Fruit fly (Drosophila melanogaster): ENCODE measurements around the gene Ldh.

The Ldh gene

dm6 chr3L:6263896-6264841 lies 1.7 kb upstream of the Ldh start:
- TF ChIP-seq CG8301 (tag; optimal IDR thresholded peaks at IDR 0.05) (no peak), CG8159 (tag; optimal IDR thresholded peaks at IDR 0.05) (no peak), EcR (GFP tag; optimal IDR thresholded peaks at IDR 0.05) (peak; percentile 95), D1 (tag; optimal IDR thresholded peaks at IDR 0.05) (peak; percentile 48)

- TF ChIP-seq CG8159 (tag; optimal IDR thresholded peaks at IDR 0.05), result no peak
- TF ChIP-seq CG14655 (GFP tag; optimal IDR thresholded peaks at IDR 0.05), result peak; percentile 65
- peak; percentile 79 for TF ChIP-seq CG8301 (tag; optimal IDR thresholded peaks at IDR 0.05)
- TF ChIP-seq CG17806 (tag; optimal IDR thresholded peaks at IDR 0.05), result no peak
- TF ChIP-seq CG34367 (tag; optimal IDR thresholded peaks at IDR 0.05), result no peak
- no peak for TF ChIP-seq CG10348 (GFP tag; IDR thresholded peaks at IDR 0.05)
These were observed 976 bp upstream of the Ldh start for dm6 chr3L:6263470-6263869.

dm6 chr3L:6262076-6262504 lies 404 bp downstream of the Ldh start:
- TF ChIP-seq EcR (GFP tag; optimal IDR thresholded peaks at IDR 0.05) (peak; percentile 22), CG34367 (tag; optimal IDR thresholded peaks at IDR 0.05) (no peak)

dm6 chr3L:6261230-6261629 lies 1.3 kb downstream of the Ldh start:
- no peak for TF ChIP-seq CG9948 (tag; optimal IDR thresholded peaks at IDR 0.05)
- no peak for TF ChIP-seq D1 (tag; optimal IDR thresholded peaks at IDR 0.05)
- no peak for TF ChIP-seq rn (GFP tag; IDR thresholded peaks at IDR 0.05)
- no peak for TF ChIP-seq Ets98B (GFP tag; IDR thresholded peaks at IDR 0.05)

dm6 chr3L:6258660-6259059 lies 3.8 kb downstream of the Ldh start, which contains the start of gene CG10163:
CG10163 (minus strand) TSS chr3L:6258760.
- no peak for TF ChIP-seq CG17806 (tag; optimal IDR thresholded peaks at IDR 0.05)
- TF ChIP-seq CG14655 (GFP tag; optimal IDR thresholded peaks at IDR 0.05), result no peak
- no peak for TF ChIP-seq CG9948 (tag; optimal IDR thresholded peaks at IDR 0.05)
- no peak for TF ChIP-seq Pif1A (GFP tag; optimal IDR thresholded peaks at IDR 0.05)
- no peak for TF ChIP-seq CG8159 (tag; optimal IDR thresholded peaks at IDR 0.05)
- TF ChIP-seq CG12605 (GFP tag; IDR thresholded peaks at IDR 0.05), result no peak
- no peak for TF ChIP-seq EcR (GFP tag; optimal IDR thresholded peaks at IDR 0.05)
- no peak for TF ChIP-seq gl (tag; optimal IDR thresholded peaks at IDR 0.05)
- TF ChIP-seq rn (GFP tag; IDR thresholded peaks at IDR 0.05), result no peak
- TF ChIP-seq fd96Ca (GFP tag; IDR thresholded peaks at IDR 0.05), result no peak
- TF ChIP-seq CG34367 (tag; optimal IDR thresholded peaks at IDR 0.05), result no peak
- TF ChIP-seq CG4496 (GFP tag; IDR thresholded peaks at IDR 0.05), result no peak
- TF ChIP-seq CG15710 (tag; optimal IDR thresholded peaks at IDR 0.05), result no peak
- TF ChIP-seq CG8301 (tag; optimal IDR thresholded peaks at IDR 0.05), result no peak
- TF ChIP-seq CG10348 (GFP tag; IDR thresholded peaks at IDR 0.05), result no peak
- no peak for TF ChIP-seq Snoo (tag; optimal IDR thresholded peaks at IDR 0.05)
- no peak for TF ChIP-seq Ets98B (GFP tag; IDR thresholded peaks at IDR 0.05)
- no peak for TF ChIP-seq D1 (tag; optimal IDR thresholded peaks at IDR 0.05)

- peak; percentile 92 for TF ChIP-seq CG4496 (GFP tag; IDR thresholded peaks at IDR 0.05)
- peak; percentile 63 for TF ChIP-seq gl (tag; optimal IDR thresholded peaks at IDR 0.05)
- peak; percentile 93 for TF ChIP-seq Snoo (tag; optimal IDR thresholded peaks at IDR 0.05)
- peak; percentile 90 for TF ChIP-seq CG9948 (tag; optimal IDR thresholded peaks at IDR 0.05)
- TF ChIP-seq CG34367 (tag; optimal IDR thresholded peaks at IDR 0.05), result peak; percentile 81
- TF ChIP-seq CG8301 (tag; optimal IDR thresholded peaks at IDR 0.05), result peak; percentile 86
- peak; percentile 95 for TF ChIP-seq CG32121 (GFP tag; IDR thresholded peaks at IDR 0.05)
- peak; percentile 94 for TF ChIP-seq CG8159 (tag; optimal IDR thresholded peaks at IDR 0.05)
- TF ChIP-seq D1 (tag; optimal IDR thresholded peaks at IDR 0.05), result peak; percentile 75
- peak; percentile 84 for TF ChIP-seq CG12605 (GFP tag; IDR thresholded peaks at IDR 0.05)
- peak; percentile 86 for TF ChIP-seq Pif1B (GFP tag; optimal IDR thresholded peaks at IDR 0.05)
- peak; percentile 86 for TF ChIP-seq Ets98B (GFP tag; IDR thresholded peaks at IDR 0.05)
- peak; percentile 90 for TF ChIP-seq rn (GFP tag; IDR thresholded peaks at IDR 0.05)
- TF ChIP-seq CG14655 (GFP tag; optimal IDR thresholded peaks at IDR 0.05), result peak; percentile 92
- peak; percentile 92 for TF ChIP-seq CG15710 (tag; optimal IDR thresholded peaks at IDR 0.05)
- peak; percentile 71 for TF ChIP-seq CG13204 (GFP tag; optimal IDR thresholded peaks at IDR 0.05)
- peak; percentile 90 for TF ChIP-seq Pif1A (GFP tag; optimal IDR thresholded peaks at IDR 0.05)
- TF ChIP-seq fd96Ca (GFP tag; IDR thresholded peaks at IDR 0.05), result peak; percentile 47; the same call in 2 of the 3 replicates
- TF ChIP-seq EcR (GFP tag; optimal IDR thresholded peaks at IDR 0.05), result peak; percentile 2
- TF ChIP-seq CG17806 (tag; optimal IDR thresholded peaks at IDR 0.05), result peak; percentile 87
- TF ChIP-seq CG10348 (GFP tag; IDR thresholded peaks at IDR 0.05), result peak; percentile 79
These were observed 5.9 kb downstream of the Ldh start, which contains the start of gene Best2 for dm6 chr3L:6256408-6257188. Best2 (minus strand) TSS chr3L:6256665.
